Fruit fly (Drosophila melanogaster) whole organism, prepupa: ENCODE measurements around the gene CG8838.

Source experiments
- acj6 ChIP-seq: fragments of 200-800 bp; sonication (Bioruptor generic); optimal IDR thresholded peaks from 3 replicates; lab custom pipeline; 2016; ENCODE audit warnings: missing biosample characterization, missing genetic modification characterization
- dac ChIP-seq: fragments of 200-800 bp; sonication (Bioruptor generic); optimal IDR thresholded peaks from 2 replicates; lab custom pipeline; 2017; ENCODE audit warnings: missing biosample characterization, mild to moderate bottlenecking, missing genetic modification characterization

DNA sequence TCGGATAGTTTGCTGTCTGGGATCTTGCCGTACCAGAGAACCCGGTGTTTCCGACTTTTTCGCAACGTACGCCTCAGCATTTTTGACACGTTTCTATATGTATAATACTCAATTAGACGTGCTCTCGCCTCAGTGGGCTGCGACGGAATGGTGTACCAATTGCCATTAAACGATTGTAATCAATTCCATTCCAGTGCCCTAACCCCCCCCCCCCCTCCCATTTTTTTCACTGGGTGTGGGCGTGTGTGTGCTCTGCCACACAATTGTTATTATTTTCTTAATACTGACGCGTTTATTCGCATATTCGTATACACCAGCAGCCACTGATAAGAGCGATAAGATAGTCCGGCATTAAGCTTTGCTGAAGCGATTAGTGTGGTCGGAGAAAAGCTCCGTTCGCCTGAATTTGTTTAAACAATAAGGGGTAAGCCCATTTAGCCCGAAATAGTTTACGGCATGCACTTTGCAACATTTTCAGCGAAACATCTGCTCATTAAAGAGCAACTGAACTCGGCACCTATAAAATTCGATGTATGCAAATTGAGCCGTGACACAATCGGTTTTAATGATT, 11.7 kb downstream of the CG8838 start:
- TF ChIP-seq dac (GFP tag; lab: Kevin White, UChicago) (no peak), acj6 (GFP tag; lab: Kevin White, UChicago) (no peak)
